Worm (Caenorhabditis elegans) whole organism, L2 larva: ENCODE measurements around the gene F01F1.11.

Experiments
- C34F6.9 ChIP-seq: fragments of 150-350 bp; optimal IDR thresholded peaks from 2 replicates; lab custom pipeline; 2014; ENCODE audit warnings: missing biosample characterization, missing genetic modification characterization
- F13H6.1 ChIP-seq: sonication (generic microtip); optimal IDR thresholded peaks from 2 replicates; lab custom pipeline; 2016; ENCODE audit warnings: missing genetic modification characterization, missing compliant biosample characterization
- ZK546.5 ChIP-seq: sonication (generic microtip); optimal IDR thresholded peaks from 2 replicates; lab custom pipeline; 2017; ENCODE audit warnings: missing biosample characterization, missing genetic modification characterization
- alr-1 ChIP-seq: fragments of 150-350 bp; optimal IDR thresholded peaks from 2 replicates; lab custom pipeline; 2014; ENCODE audit warnings: missing biosample characterization, missing genetic modification characterization
- aly-2 ChIP-seq: fragments of 150-350 bp; optimal IDR thresholded peaks from 2 replicates; lab custom pipeline; 2014; ENCODE audit warnings: missing biosample characterization, missing genetic modification characterization
- ama-1 ChIP-seq: fragments of 150-350 bp; optimal IDR thresholded peaks from 2 replicates; lab custom pipeline; 2018; ENCODE audit warnings: inconsistent platforms
- ceh-16 ChIP-seq: fragments of 150-350 bp; optimal IDR thresholded peaks from 2 replicates; lab custom pipeline; 2014; ENCODE audit warnings: missing biosample characterization, missing genetic modification characterization
- ceh-82 ChIP-seq: fragments of 150-350 bp; optimal IDR thresholded peaks from 2 replicates; lab custom pipeline; 2014; ENCODE audit warnings: missing biosample characterization, missing genetic modification characterization
- crh-2 ChIP-seq: sonication (generic microtip); optimal IDR thresholded peaks from 2 replicates; lab custom pipeline; 2017; ENCODE audit warnings: missing biosample characterization, missing genetic modification characterization
- egl-27 ChIP-seq: sonication (generic microtip); optimal IDR thresholded peaks from 3 replicates; lab custom pipeline; 2017; ENCODE audit warnings: missing biosample characterization, missing genetic modification reagents, missing genetic modification characterization
- elt-3 ChIP-seq: sonication (generic microtip); optimal IDR thresholded peaks from 2 replicates; lab custom pipeline; 2017; ENCODE audit warnings: missing biosample characterization, missing genetic modification characterization
- fos-1 ChIP-seq: fragments of 150-350 bp; optimal IDR thresholded peaks from 2 replicates; lab custom pipeline; 2014; ENCODE audit warnings: missing biosample characterization, missing genetic modification characterization
- gmeb-1 ChIP-seq: fragments of 150-350 bp; optimal IDR thresholded peaks from 2 replicates; lab custom pipeline; 2014; ENCODE audit warnings: missing biosample characterization, missing genetic modification characterization
- lin-13 ChIP-seq: fragments of 150-350 bp; optimal IDR thresholded peaks from 2 replicates; lab custom pipeline; 2014; ENCODE audit warnings: missing biosample characterization, missing genetic modification reagents, missing genetic modification characterization
- lin-39 ChIP-seq: fragments of 150-350 bp; optimal IDR thresholded peaks from 2 replicates; lab custom pipeline; 2014; ENCODE audit warnings: missing biosample characterization, missing genetic modification reagents, missing genetic modification characterization
- lsy-2 ChIP-seq, 2 experiments: fragments of 150-350 bp in 1 of 2; sonication (generic microtip) in 1 of 2; optimal IDR thresholded peaks; 2 replicates each; lab custom pipeline; 2014 to 2017; ENCODE audit warnings: missing biosample characterization in 2 of 2, missing genetic modification characterization in 2 of 2
- mab-5 ChIP-seq: fragments of 150-350 bp; optimal IDR thresholded peaks from 2 replicates; lab custom pipeline; 2014; ENCODE audit warnings: missing biosample characterization, missing genetic modification characterization
- mbf-1 ChIP-seq: sonication (generic microtip); optimal IDR thresholded peaks from 2 replicates; lab custom pipeline; 2017; ENCODE audit warnings: missing biosample characterization, missing genetic modification characterization
- nhr-10 ChIP-seq: sonication (generic microtip); optimal IDR thresholded peaks from 2 replicates; lab custom pipeline; 2017; ENCODE audit warnings: missing biosample characterization, missing genetic modification characterization
- nhr-11 ChIP-seq: fragments of 150-350 bp; optimal IDR thresholded peaks from 2 replicates; lab custom pipeline; 2014; ENCODE audit warnings: missing biosample characterization, missing genetic modification characterization
- nhr-129 ChIP-seq: fragments of 150-350 bp; optimal IDR thresholded peaks from 2 replicates; lab custom pipeline; 2014; ENCODE audit warnings: missing biosample characterization, missing genetic modification characterization
- nhr-21 ChIP-seq: fragments of 150-350 bp; optimal IDR thresholded peaks from 2 replicates; lab custom pipeline; 2014; ENCODE audit warnings: missing biosample characterization, missing genetic modification characterization
- nhr-23 ChIP-seq: fragments of 150-350 bp; optimal IDR thresholded peaks from 2 replicates; lab custom pipeline; 2014; ENCODE audit warnings: missing biosample characterization, missing genetic modification reagents, missing genetic modification characterization
- nhr-237 ChIP-seq: fragments of 150-350 bp; optimal IDR thresholded peaks from 2 replicates; lab custom pipeline; 2014; ENCODE audit warnings: missing biosample characterization, missing genetic modification characterization
- nhr-25 ChIP-seq: fragments of 150-350 bp; sonication (generic microtip); optimal IDR thresholded peaks from 3 replicates; lab custom pipeline; 2014; ENCODE audit warnings: missing biosample characterization, missing genetic modification characterization
- nhr-77 ChIP-seq: fragments of 150-350 bp; optimal IDR thresholded peaks from 2 replicates; lab custom pipeline; 2014; ENCODE audit warnings: missing biosample characterization, missing genetic modification characterization
- peb-1 ChIP-seq: fragments of 150-350 bp; optimal IDR thresholded peaks from 2 replicates; lab custom pipeline; 2014; ENCODE audit warnings: missing biosample characterization, missing genetic modification characterization
- skn-1 ChIP-seq: sonication (generic microtip); optimal IDR thresholded peaks from 2 replicates; lab custom pipeline; 2017; ENCODE audit warnings: missing biosample characterization, missing genetic modification characterization
- sma-3 ChIP-seq: sonication (generic microtip); optimal IDR thresholded peaks from 2 replicates; lab custom pipeline; 2016; ENCODE audit warnings: missing genetic modification reagents, missing genetic modification characterization, missing compliant biosample characterization
- sma-9 ChIP-seq, 2 experiments: fragments of 150-350 bp in 1 of 2; sonication (generic microtip) in 1 of 2; optimal IDR thresholded peaks; 2 replicates each; lab custom pipeline; 2014 to 2016; ENCODE audit warnings: missing genetic modification characterization in 2 of 2, mild to moderate bottlenecking in 1 of 2, missing biosample characterization in 1 of 2, missing compliant biosample characterization in 1 of 2, missing genetic modification reagents in 1 of 2, moderate library complexity in 1 of 2
- snpc-4 ChIP-seq: fragments of 150-350 bp; optimal IDR thresholded peaks from 2 replicates; lab custom pipeline; 2014; ENCODE audit warnings: missing biosample characterization, missing genetic modification characterization
- unc-39 ChIP-seq: fragments of 150-350 bp; optimal IDR thresholded peaks from 2 replicates; lab custom pipeline; 2014; ENCODE audit warnings: missing biosample characterization, missing genetic modification characterization
- unc-62 ChIP-seq: fragments of 150-350 bp; optimal IDR thresholded peaks from 2 replicates; lab custom pipeline; 2014; ENCODE audit warnings: missing biosample characterization, missing genetic modification reagents, missing genetic modification characterization
- zag-1 ChIP-seq: fragments of 150-350 bp; optimal IDR thresholded peaks from 2 replicates; lab custom pipeline; 2014; ENCODE audit warnings: missing biosample characterization, missing genetic modification characterization
- ztf-1 ChIP-seq: fragments of 200-800 bp; sonication (Bioruptor generic); conservative IDR thresholded peaks from 2 replicates; pipeline ENCODE4 v1.3.6; 2022; ENCODE audit warnings: missing genetic modification characterization, missing compliant biosample characterization
- ztf-11 ChIP-seq: sonication (generic microtip); optimal IDR thresholded peaks from 2 replicates; lab custom pipeline; 2017; ENCODE audit warnings: missing biosample characterization, missing genetic modification characterization
- ztf-4 ChIP-seq: fragments of 150-350 bp; optimal IDR thresholded peaks from 2 replicates; lab custom pipeline; 2014; ENCODE audit warnings: missing biosample characterization, missing genetic modification characterization

The F01F1.11 gene

ce11 chrIII:5919799-5920387 is 48.2 kb upstream of the F01F1.11 start, which contains the start of the genes tdo-2 and C28H8.2 (continued):
- TF ChIP-seq sma-3 (peak; percentile 92), skn-1 (no peak), ceh-82 (tag; lab: Kevin White, UChicago) (no peak), ztf-1 (no peak), unc-39 (tag; lab: Kevin White, UChicago) (no peak), nhr-23 (tag; lab: Kevin White, UChicago) (no peak), nhr-237 (tag; lab: Kevin White, UChicago) (no peak)
- TF ChIP-seq, all 48 proteins: peak for 19

- TF ChIP-seq unc-39 (tag; lab: Kevin White, UChicago) (no peak), nhr-21 (tag; lab: Kevin White, UChicago) (peak; percentile 72), ama-1 (lab: Kevin White, UChicago) (peak; percentile 14), crh-2 (peak; percentile 84), snpc-4 (no peak), gmeb-1 (tag; lab: Kevin White, UChicago) (peak; percentile 50), sma-3 (peak; percentile 39), lin-13 (GFP tag; lab: Kevin White, UChicago) (peak; percentile 9), nhr-25 (tag; lab: Kevin White, UChicago) (peak; percentile 4), ZK546.5 (tag; lab: Kevin White, UChicago) (no peak), F13H6.1 (tag; lab: Kevin White, UChicago) (peak; percentile 20), ztf-4 (peak; percentile 26), fos-1 (tag; lab: Kevin White, UChicago) (peak; percentile 40), ceh-16 (tag; lab: Kevin White, UChicago) (no peak), aly-2 (no peak), skn-1 (peak; percentile 89), lsy-2 (tag; optimal IDR thresholded peaks at IDR 0.05; lab: Kevin White, UChicago) (peak in 1 of 2 experiments; percentile 41)
Observed at ce11 chrIII:5917365-5917958, 45.8 kb upstream of the F01F1.11 start.

ce11 chrIII:5915926-5916325 is 44.2 kb upstream of the F01F1.11 start:
- TF ChIP-seq ama-1 (lab: Kevin White, UChicago) (no peak), mab-5 (tag; lab: Kevin White, UChicago) (no peak), nhr-77 (tag; lab: Kevin White, UChicago) (no peak), elt-3 (tag; lab: Kevin White, UChicago) (no peak), sma-9 (GFP tag; optimal IDR thresholded peaks at IDR 0.05; lab: Kevin White, UChicago) (no peak), sma-9 (tag; optimal IDR thresholded peaks at IDR 0.05; lab: Kevin White, UChicago) (no peak), crh-2 (peak; percentile 44), nhr-11 (tag; lab: Kevin White, UChicago) (no peak), fos-1 (tag; lab: Kevin White, UChicago) (peak; percentile 78), aly-2 (no peak), egl-27 (tag; lab: Kevin White, UChicago) (no peak), skn-1 (peak; percentile 57)

- TF ChIP-seq crh-2 = peak; percentile 74
- TF ChIP-seq fos-1 (tag; lab: Kevin White, UChicago) = peak; percentile 67
- TF ChIP-seq nhr-129 = no peak
- TF ChIP-seq aly-2 = no peak
- TF ChIP-seq zag-1 (tag; lab: Kevin White, UChicago) = no peak
- no peak for TF ChIP-seq alr-1 (tag; lab: Kevin White, UChicago)
- no peak for TF ChIP-seq lin-39 (tag; lab: Kevin White, UChicago)
- no peak for TF ChIP-seq mbf-1 (tag; lab: Kevin White, UChicago)
- TF ChIP-seq mab-5 (tag; lab: Kevin White, UChicago) = no peak
- peak; percentile 15 for TF ChIP-seq sma-9 (GFP tag; optimal IDR thresholded peaks at IDR 0.05; lab: Kevin White, UChicago)
- TF ChIP-seq sma-9 (tag; optimal IDR thresholded peaks at IDR 0.05; lab: Kevin White, UChicago) = no peak
Observed at ce11 chrIII:5914717-5915116, 43.0 kb upstream of the F01F1.11 start.

- TF ChIP-seq nhr-25 (tag; lab: Kevin White, UChicago) = no peak
- TF ChIP-seq nhr-77 (tag; lab: Kevin White, UChicago) = no peak
- TF ChIP-seq nhr-23 (tag; lab: Kevin White, UChicago) = no peak
- no peak for TF ChIP-seq ztf-11 (tag; lab: Kevin White, UChicago)
- no peak for TF ChIP-seq ZK546.5 (tag; lab: Kevin White, UChicago)
- no peak for TF ChIP-seq ztf-1
- no peak for TF ChIP-seq ceh-82 (tag; lab: Kevin White, UChicago)
- TF ChIP-seq skn-1 = no peak
- TF ChIP-seq nhr-10 = no peak
- no peak for TF ChIP-seq lin-13 (GFP tag; lab: Kevin White, UChicago)
- TF ChIP-seq unc-62 (GFP tag; lab: Kevin White, UChicago) = no peak
- TF ChIP-seq sma-3 = no peak
- no peak for TF ChIP-seq peb-1
- no peak for TF ChIP-seq C34F6.9 (tag; lab: Kevin White, UChicago)
Observed at ce11 chrIII:5908408-5908807, 36.7 kb upstream of the F01F1.11 start, which contains the start of gene C28H8.3. Gene C28H8.3 (plus strand): TSS chrIII:5908700.
